Fruit fly (Drosophila melanogaster): ENCODE results near the gene CG5885.

CG5885 gene

dm6 chr2L:9906641-9907040, 11.5 kb downstream of the CG5885 start (continued):
- no peak for TF ChIP-seq Sox102F (GFP tag; optimal IDR thresholded peaks at IDR 0.05)
- TF ChIP-seq fkh (GFP tag; optimal IDR thresholded peaks at IDR 0.05), result no peak
- TF ChIP-seq Blimp-1 (GFP tag; optimal IDR thresholded peaks at IDR 0.05), result no peak
- TF ChIP-seq topi (GFP tag; optimal IDR thresholded peaks at IDR 0.05), result no peak
- TF ChIP-seq Smox (GFP tag; optimal IDR thresholded peaks at IDR 0.05), result no peak
- TF ChIP-seq CG6792 (GFP tag; optimal IDR thresholded peaks at IDR 0.05), result no peak
- TF ChIP-seq fd59A (GFP tag; optimal IDR thresholded peaks at IDR 0.05), result no peak
- peak; percentile 50; the same call in 1 of the 2 replicates for TF ChIP-seq CG15336 (GFP tag; IDR thresholded peaks at IDR 0.05)
- peak; percentile 47 for TF ChIP-seq CG3032 (tag; optimal IDR thresholded peaks at IDR 0.05)
- no peak for TF ChIP-seq fd85E (GFP tag; optimal IDR thresholded peaks at IDR 0.05)
- TF ChIP-seq Ets96B (tag; optimal IDR thresholded peaks at IDR 0.05), result peak; percentile 53
- no peak for TF ChIP-seq lz (GFP tag; optimal IDR thresholded peaks at IDR 0.05)
- no peak for TF ChIP-seq Eip75B (GFP tag; optimal IDR thresholded peaks at IDR 0.05)
- no peak for TF ChIP-seq Eip93F (GFP tag; optimal IDR thresholded peaks at IDR 0.05)
- no peak for TF ChIP-seq CG34406 (GFP tag; optimal IDR thresholded peaks at IDR 0.05)
- TF ChIP-seq Sox15 (GFP tag; optimal IDR thresholded peaks at IDR 0.05), result no peak
- TF ChIP-seq CG8119 (GFP tag; IDR thresholded peaks at IDR 0.05), result no peak
- TF ChIP-seq CG11762 (GFP tag; optimal IDR thresholded peaks at IDR 0.05; ENCODE audit: insufficient read depth), result no peak
- TF ChIP-seq eg (GFP tag; IDR thresholded peaks at IDR 0.05), result peak; percentile 74
- peak; percentile 66 for TF ChIP-seq CG11294 (GFP tag; IDR thresholded peaks at IDR 0.05)

dm6 chr2L:9903028-9903427, 15.1 kb downstream of the CG5885 start, which contains the start of gene Muc30E:
Muc30E (minus strand) TSS chr2L:9903128.
- TF ChIP-seq Blimp-1 (GFP tag; optimal IDR thresholded peaks at IDR 0.05), result no peak
- TF ChIP-seq CG4318 (GFP tag; optimal IDR thresholded peaks at IDR 0.05), result no peak
- TF ChIP-seq Met (GFP tag; optimal IDR thresholded peaks at IDR 0.05), result no peak
- no peak for TF ChIP-seq CG6808 (GFP tag; optimal IDR thresholded peaks at IDR 0.05)
- TF ChIP-seq Ets96B (tag; optimal IDR thresholded peaks at IDR 0.05), result no peak
- no peak for TF ChIP-seq salr (GFP tag; optimal IDR thresholded peaks at IDR 0.05)
- no peak for TF ChIP-seq Eip78C (GFP tag)
- TF ChIP-seq CG31627 (GFP tag; optimal IDR thresholded peaks at IDR 0.05), result no peak
- no peak for TF ChIP-seq Gug (GFP tag; IDR thresholded peaks at IDR 0.05)
- TF ChIP-seq CG34406 (GFP tag; optimal IDR thresholded peaks at IDR 0.05), result no peak
- TF ChIP-seq CG6276 (GFP tag; optimal IDR thresholded peaks at IDR 0.05), result no peak
- TF ChIP-seq fd59A (GFP tag; optimal IDR thresholded peaks at IDR 0.05), result no peak
- no peak for TF ChIP-seq CG15336 (GFP tag; IDR thresholded peaks at IDR 0.05)
- TF ChIP-seq eg (GFP tag; IDR thresholded peaks at IDR 0.05), result no peak
- no peak for TF ChIP-seq esn (GFP tag; optimal IDR thresholded peaks at IDR 0.05)
- no peak for TF ChIP-seq CG6792 (GFP tag; optimal IDR thresholded peaks at IDR 0.05)
- TF ChIP-seq CG3032 (tag; optimal IDR thresholded peaks at IDR 0.05), result no peak
- no peak for TF ChIP-seq CG7368 (GFP tag; optimal IDR thresholded peaks at IDR 0.05)

dm6 chr2L:9897296-9897695, 20.8 kb downstream of the CG5885 start, which contains the start of gene RpS2:
RpS2 (minus strand) TSS chr2L:9897552.
- TF ChIP-seq CG6792 (GFP tag; optimal IDR thresholded peaks at IDR 0.05) (no peak), Hr39 (GFP tag; optimal IDR thresholded peaks at IDR 0.05) (peak; percentile 30), acj6 (GFP tag; optimal IDR thresholded peaks at IDR 0.05) (peak; percentile 31), CG34406 (GFP tag; optimal IDR thresholded peaks at IDR 0.05) (peak; percentile 36), CG11294 (GFP tag; IDR thresholded peaks at IDR 0.05) (no peak), fd59A (GFP tag; optimal IDR thresholded peaks at IDR 0.05) (no peak), CG4318 (GFP tag; optimal IDR thresholded peaks at IDR 0.05) (no peak), Met (GFP tag; optimal IDR thresholded peaks at IDR 0.05) (no peak), Lpt (GFP tag; optimal IDR thresholded peaks at IDR 0.05) (no peak), CG8632 (GFP tag; optimal IDR thresholded peaks at IDR 0.05) (no peak), CG6163 (GFP tag; IDR thresholded peaks at IDR 0.05) (no peak), CG6808 (GFP tag; optimal IDR thresholded peaks at IDR 0.05) (peak; percentile 45), achi (GFP tag; optimal IDR thresholded peaks at IDR 0.05) (no peak), CG3032 (tag; optimal IDR thresholded peaks at IDR 0.05) (peak; percentile 1), Ets96B (tag; optimal IDR thresholded peaks at IDR 0.05) (no peak), OdsH (GFP tag; optimal IDR thresholded peaks at IDR 0.05) (peak; percentile 28), dac (GFP tag; optimal IDR thresholded peaks at IDR 0.05) (no peak), CG9139 (GFP tag; optimal IDR thresholded peaks at IDR 0.05) (no peak), Eip93F (GFP tag; optimal IDR thresholded peaks at IDR 0.05) (no peak), vri (GFP tag; optimal IDR thresholded peaks at IDR 0.05) (peak; percentile 26), Eip78C (GFP tag) (peak; percentile 79), pdm3 (GFP tag; optimal IDR thresholded peaks at IDR 0.05) (no peak), Sox14 (GFP tag; optimal IDR thresholded peaks at IDR 0.05) (peak; percentile 70), Hr4 (GFP tag; optimal IDR thresholded peaks at IDR 0.05) (no peak), CG6276 (GFP tag; optimal IDR thresholded peaks at IDR 0.05) (no peak), lz (GFP tag; optimal IDR thresholded peaks at IDR 0.05) (no peak), Blimp-1 (GFP tag; optimal IDR thresholded peaks at IDR 0.05) (no peak), net (GFP tag; optimal IDR thresholded peaks at IDR 0.05) (no peak), salr (GFP tag; optimal IDR thresholded peaks at IDR 0.05) (no peak), Ets21C (GFP tag; optimal IDR thresholded peaks at IDR 0.05) (peak; percentile 26), Sox15 (GFP tag; optimal IDR thresholded peaks at IDR 0.05) (no peak), CG32006 (GFP tag; optimal IDR thresholded peaks at IDR 0.05) (no peak)

Measured in whole organism, prepupa.